Fruit fly (Drosophila melanogaster) whole organism, embryonic: Measurements from ENCODE around the gene CG31388.
A peak's percentile ranks its signal among the peaks of the same experiment; 100 is the strongest.

Experiments used
- Atf-2 ChIP-seq: fragments of 200-800 bp; sonication (Bioruptor generic); optimal IDR thresholded peaks from 2 replicates; lab custom pipeline; 2016; ENCODE audit warnings: missing biosample characterization, missing genetic modification characterization
- CG10366 ChIP-seq: fragments of 200-800 bp; sonication (Bioruptor generic); IDR thresholded peaks from 2 replicates; pipeline ENCODE4 v1.3.6; 2022; ENCODE audit warnings: missing biosample characterization, missing genetic modification characterization
- CG10543 ChIP-seq: fragments of 200-800 bp; sonication (Bioruptor generic); optimal IDR thresholded peaks from 3 replicates; lab custom pipeline; 2017; ENCODE audit warnings: missing biosample characterization, mild to moderate bottlenecking, missing genetic modification characterization, moderate library complexity
- CG10565 ChIP-seq: fragments of 200-800 bp; sonication (Bioruptor generic); optimal IDR thresholded peaks from 3 replicates; lab custom pipeline; 2016; ENCODE audit warnings: missing biosample characterization, mild to moderate bottlenecking, missing genetic modification characterization
- CG11398 ChIP-seq: fragments of 200-800 bp; sonication (Bioruptor generic); optimal IDR thresholded peaks from 2 replicates; lab custom pipeline; 2016; ENCODE audit warnings: missing biosample characterization, missing genetic modification characterization
- CG12104 ChIP-seq: fragments of 200-800 bp; sonication (Bioruptor generic); optimal IDR thresholded peaks from 3 replicates; lab custom pipeline; 2016; ENCODE audit warnings: missing biosample characterization, missing genetic modification characterization
- CG13296 ChIP-seq: fragments of 200-800 bp; sonication (Bioruptor generic); optimal IDR thresholded peaks from 3 replicates; lab custom pipeline; 2018; ENCODE audit warnings: missing biosample characterization, mild to moderate bottlenecking, missing genetic modification characterization
- CG14965 ChIP-seq: fragments of 200-800 bp; sonication (Bioruptor generic); optimal IDR thresholded peaks from 2 replicates; lab custom pipeline; 2016; ENCODE audit warnings: missing biosample characterization, missing genetic modification characterization, borderline replicate concordance
- CG1603 ChIP-seq: fragments of 200-800 bp; sonication (Bioruptor generic); optimal IDR thresholded peaks from 2 replicates; lab custom pipeline; 2019; ENCODE audit warnings: missing biosample characterization, mild to moderate bottlenecking, missing genetic modification characterization, moderate library complexity
- CG18599 ChIP-seq: fragments of 200-800 bp; sonication (Bioruptor generic); optimal IDR thresholded peaks from 3 replicates; lab custom pipeline; 2017; ENCODE audit warnings: missing biosample characterization, missing genetic modification characterization, mild to moderate bottlenecking, moderate library complexity, missing genetic modification reagents
- CG2120 ChIP-seq: fragments of 200-800 bp; sonication (Bioruptor generic); optimal IDR thresholded peaks from 3 replicates; lab custom pipeline; 2016; ENCODE audit warnings: missing biosample characterization, missing genetic modification characterization
- CG2889 ChIP-seq: fragments of 200-800 bp; sonication (Bioruptor generic); IDR thresholded peaks from 3 replicates; pipeline ENCODE4 v1.3.6; 2022; ENCODE audit warnings: missing biosample characterization, missing genetic modification characterization
- CG3065 ChIP-seq: fragments of 200-800 bp; sonication (Bioruptor generic); optimal IDR thresholded peaks from 2 replicates; lab custom pipeline; 2016; ENCODE audit warnings: missing biosample characterization, missing genetic modification characterization
- CG6854 ChIP-seq: fragments of 200-800 bp; sonication (Bioruptor generic); optimal IDR thresholded peaks from 3 replicates; lab custom pipeline; 2017; ENCODE audit warnings: missing biosample characterization, mild to moderate bottlenecking, missing genetic modification characterization
- CG7556 ChIP-seq: fragments of 200-800 bp; sonication (Bioruptor generic); optimal IDR thresholded peaks from 2 replicates; lab custom pipeline; 2017; ENCODE audit warnings: missing biosample characterization, mild to moderate bottlenecking, missing genetic modification characterization
- CG7839 ChIP-seq: fragments of 200-800 bp; sonication (Bioruptor generic); optimal IDR thresholded peaks from 3 replicates; lab custom pipeline; 2018; ENCODE audit warnings: missing biosample characterization, mild to moderate bottlenecking, missing genetic modification characterization, moderate library complexity
- CG9797 ChIP-seq: fragments of 200-800 bp; sonication (Bioruptor generic); optimal IDR thresholded peaks from 3 replicates; lab custom pipeline; 2018; ENCODE audit warnings: missing biosample characterization, mild to moderate bottlenecking, missing genetic modification characterization
- D19A ChIP-seq: fragments of 200-800 bp; optimal IDR thresholded peaks from 3 replicates; lab custom pipeline; 2019; ENCODE audit warnings: missing biosample characterization, mild to moderate bottlenecking, missing genetic modification characterization, moderate library complexity
- Dip3 ChIP-seq: fragments of 200-800 bp; sonication (Bioruptor generic); optimal IDR thresholded peaks from 3 replicates; lab custom pipeline; 2016; ENCODE audit warnings: missing biosample characterization, missing genetic modification characterization
- Doc2 ChIP-seq: fragments of 200-800 bp; sonication (Bioruptor generic); IDR thresholded peaks from 2 replicates; pipeline ENCODE4 v1.3.6; 2022; ENCODE audit warnings: missing biosample characterization, missing genetic modification characterization
- Dp ChIP-seq: fragments of 200-800 bp; sonication (Bioruptor generic); optimal IDR thresholded peaks from 2 replicates; lab custom pipeline; 2018; ENCODE audit warnings: missing biosample characterization, mild to moderate bottlenecking, missing genetic modification characterization, moderate library complexity
- E2f2 ChIP-seq: fragments of 200-800 bp; sonication (Bioruptor generic); IDR thresholded peaks from 2 replicates; pipeline ENCODE4 v1.3.6; 2022; ENCODE audit warnings: missing biosample characterization, missing genetic modification characterization
- H2.0 ChIP-seq: fragments of 200-800 bp; sonication (Bioruptor generic); IDR thresholded peaks from 2 replicates; pipeline ENCODE4 v1.3.6; 2022; ENCODE audit warnings: missing biosample characterization, missing genetic modification characterization
- Hand ChIP-seq: fragments of 200-800 bp; sonication (Bioruptor generic); optimal IDR thresholded peaks from 2 replicates; lab custom pipeline; 2017; ENCODE audit warnings: mild to moderate bottlenecking, missing biosample characterization, missing genetic modification reagents, missing genetic modification characterization
- Hey ChIP-seq: fragments of 200-800 bp; sonication (Bioruptor generic); optimal IDR thresholded peaks from 3 replicates; lab custom pipeline; 2018; ENCODE audit warnings: missing biosample characterization, mild to moderate bottlenecking, missing genetic modification characterization
- HmgZ ChIP-seq: fragments of 200-800 bp; sonication (Bioruptor generic); optimal IDR thresholded peaks from 2 replicates; lab custom pipeline; 2018; ENCODE audit warnings: missing biosample characterization, mild to moderate bottlenecking, missing genetic modification characterization
- Hmr ChIP-seq: fragments of 200-800 bp; sonication (Bioruptor generic); optimal IDR thresholded peaks from 3 replicates; lab custom pipeline; 2017; ENCODE audit warnings: mild to moderate bottlenecking, missing biosample characterization, missing genetic modification reagents, missing genetic modification characterization
- MBD-R2 ChIP-seq: fragments of 200-800 bp; sonication (Bioruptor generic); IDR thresholded peaks from 2 replicates; pipeline ENCODE4 v1.3.6; 2022; ENCODE audit warnings: missing biosample characterization, missing genetic modification characterization
- Mad ChIP-seq: fragments of 200-800 bp; sonication (Bioruptor generic); optimal IDR thresholded peaks from 2 replicates; lab custom pipeline; 2016; ENCODE audit warnings: missing biosample characterization, missing genetic modification characterization
- Sry-δ ChIP-seq: fragments of 200-800 bp; sonication (Bioruptor generic); optimal IDR thresholded peaks from 2 replicates; lab custom pipeline; 2016; ENCODE audit warnings: missing biosample characterization, missing genetic modification characterization
- Trl ChIP-seq, 3 experiments: fragments of >200 bp in 2 of 3; fragments of 200-800 bp in 1 of 3; sonication (Bioruptor generic) in 1 of 3; optimal IDR thresholded peaks; 2 replicates in 1 of 3; 3 replicates in 2 of 3; lab custom pipeline; 2016 to 2017; ENCODE audit warnings: missing biosample characterization in 1 of 3, missing genetic modification characterization in 1 of 3
- Xrp1 ChIP-seq: fragments of 200-800 bp; sonication (Bioruptor generic); IDR thresholded peaks from 2 replicates; pipeline ENCODE4 v1.3.6; 2022; ENCODE audit warnings: missing biosample characterization, missing genetic modification characterization
- YL-1 ChIP-seq: fragments of 200-800 bp; sonication (Bioruptor generic); optimal IDR thresholded peaks from 3 replicates; lab custom pipeline; 2017; ENCODE audit warnings: missing biosample characterization, mild to moderate bottlenecking, missing genetic modification characterization
- ash1 ChIP-seq: fragments of 200-800 bp; sonication (Bioruptor generic); optimal IDR thresholded peaks from 2 replicates; lab custom pipeline; 2018; ENCODE audit warnings: missing biosample characterization, mild to moderate bottlenecking, missing genetic modification characterization
- chm ChIP-seq: fragments of 200-800 bp; sonication (Bioruptor generic); IDR thresholded peaks from 2 replicates; pipeline ENCODE4 v1.3.6; 2022; ENCODE audit warnings: missing biosample characterization, missing genetic modification characterization
- dpn ChIP-seq, 2 experiments: fragments of 200-800 bp; sonication (Bioruptor generic); optimal IDR thresholded peaks; 3 replicates each; lab custom pipeline; 2016; ENCODE audit warnings: missing biosample characterization in 2 of 2, missing genetic modification characterization in 2 of 2
- eyg ChIP-seq: fragments of 200-800 bp; sonication (Bioruptor generic); optimal IDR thresholded peaks from 3 replicates; lab custom pipeline; 2016; ENCODE audit warnings: missing biosample characterization, missing genetic modification characterization
- jing ChIP-seq: fragments of 200-800 bp; sonication (Bioruptor generic); optimal IDR thresholded peaks from 2 replicates; lab custom pipeline; 2018; ENCODE audit warnings: missing biosample characterization, mild to moderate bottlenecking, missing genetic modification characterization
- odd ChIP-seq: fragments of 200-800 bp; sonication (Bioruptor generic); optimal IDR thresholded peaks from 2 replicates; lab custom pipeline; 2017; ENCODE audit warnings: missing biosample characterization, mild to moderate bottlenecking, missing genetic modification characterization
- repo ChIP-seq: fragments of 200-800 bp; sonication (Bioruptor generic); optimal IDR thresholded peaks from 2 replicates; lab custom pipeline; 2016; ENCODE audit warnings: missing biosample characterization, missing genetic modification characterization
- sisA ChIP-seq: fragments of 200-800 bp; sonication (Bioruptor generic); IDR thresholded peaks from 2 replicates; pipeline ENCODE4 v1.3.6; 2022; ENCODE audit warnings: missing biosample characterization, missing genetic modification characterization
- slbo ChIP-seq: fragments of 200-800 bp; sonication (Bioruptor generic); IDR thresholded peaks from 2 replicates; pipeline ENCODE4 v1.3.6; 2022; ENCODE audit warnings: missing biosample characterization, missing genetic modification characterization
- slp2 ChIP-seq: fragments of 200-800 bp; sonication (Bioruptor generic); optimal IDR thresholded peaks from 2 replicates; lab custom pipeline; 2016; ENCODE audit warnings: missing biosample characterization, missing genetic modification characterization
- sqz ChIP-seq: fragments of 200-800 bp; sonication (Bioruptor generic); optimal IDR thresholded peaks from 3 replicates; lab custom pipeline; 2018; ENCODE audit warnings: missing biosample characterization, mild to moderate bottlenecking, missing genetic modification characterization
- stc ChIP-seq: fragments of 200-800 bp; sonication (Bioruptor generic); IDR thresholded peaks from 2 replicates; pipeline ENCODE4 v1.3.6; 2022; ENCODE audit warnings: missing biosample characterization, missing genetic modification characterization
- sug ChIP-seq: fragments of 200-800 bp; optimal IDR thresholded peaks from 2 replicates; lab custom pipeline; 2019; ENCODE audit warnings: missing biosample characterization, mild to moderate bottlenecking, missing genetic modification characterization, moderate library complexity
- tin ChIP-seq: fragments of 200-800 bp; sonication (Bioruptor generic); optimal IDR thresholded peaks from 3 replicates; lab custom pipeline; 2016; ENCODE audit warnings: missing biosample characterization, missing genetic modification characterization
- trh ChIP-seq: fragments of 200-800 bp; sonication (Bioruptor generic); optimal IDR thresholded peaks from 2 replicates; lab custom pipeline; 2016; ENCODE audit warnings: missing biosample characterization, missing genetic modification characterization
- unc-4 ChIP-seq: fragments of 200-800 bp; sonication (Bioruptor generic); IDR thresholded peaks from 2 replicates; pipeline ENCODE4 v1.3.6; 2022; ENCODE audit warnings: missing biosample characterization, missing genetic modification characterization; ENCODE audit not compliant: partially characterized antibody

CG31388 gene

dm6 chr3R:11221437-11222230 lies 16.0 kb upstream of the CG31388 start, which contains the start of the genes CG6693 and RpL3 (continued):
- TF ChIP-seq CG1603 = peak; percentile 90
- TF ChIP-seq trh = peak; percentile 48
- peak; percentile 21 for TF ChIP-seq tin (GFP tag; lab: Kevin White, UChicago)
- peak; percentile 77 for TF ChIP-seq CG7839 (tag; lab: Kevin White, UChicago)
- TF ChIP-seq CG6854 = peak; percentile 88
- peak; percentile 27; the same call in 1 of the 2 replicates for TF ChIP-seq CG10366
- TF ChIP-seq Dp (GFP tag; lab: Kevin White, UChicago) = peak; percentile 79
- peak; percentile 89 for TF ChIP-seq odd (GFP tag; lab: Kevin White, UChicago)
- TF ChIP-seq unc-4 (GFP tag; lab: Robert Waterston, UW) = 0 out of 2 replicates have a peak, but pooled peaks have one; percentile 34
- TF ChIP-seq Dip3 (GFP tag; lab: Kevin White, UChicago) = peak; percentile 44
- peak; percentile 25 for TF ChIP-seq eyg (GFP tag; lab: Kevin White, UChicago)
- TF ChIP-seq H2.0 (GFP tag; lab: Robert Waterston, UW) = peak; percentile 47
- TF ChIP-seq slp2 (GFP tag; lab: Kevin White, UChicago) = peak; percentile 37
- no peak for TF ChIP-seq CG2889 (GFP tag; lab: Robert Waterston, UW)
- TF ChIP-seq Xrp1 = peak; percentile 44
- TF ChIP-seq Sry-δ (GFP tag; lab: Kevin White, UChicago) = peak; percentile 71
- TF ChIP-seq dpn (GFP tag; optimal IDR thresholded peaks at IDR 0.05; lab: Kevin White, UChicago) = peak; percentile 32 to 63
- no peak for TF ChIP-seq jing
- peak; percentile 77 for TF ChIP-seq Hand (GFP tag; lab: Kevin White, UChicago)
- TF ChIP-seq CG10543 (GFP tag; lab: Kevin White, UChicago) = peak; percentile 82
- TF ChIP-seq CG7556 (GFP tag; lab: Kevin White, UChicago) = peak; percentile 56
- TF ChIP-seq D19A (tag; lab: Kevin White, UChicago) = peak; percentile 68
- TF ChIP-seq stc (GFP tag; lab: Robert Waterston, UW) = peak; percentile 82
- TF ChIP-seq ash1 = peak; percentile 83
- TF ChIP-seq Hey (tag; lab: Kevin White, UChicago) = peak; percentile 66
- TF ChIP-seq chm = peak; percentile 94
- TF ChIP-seq slbo (GFP tag; lab: Robert Waterston, UW) = peak; percentile 59
- TF ChIP-seq Atf-2 (GFP tag; lab: Kevin White, UChicago) = peak; percentile 25
- TF ChIP-seq sqz = peak; percentile 87
- TF ChIP-seq HmgZ (tag; lab: Kevin White, UChicago) = peak; percentile 81
- TF ChIP-seq MBD-R2 (GFP tag; lab: Robert Waterston, UW) = peak; percentile 53
- TF ChIP-seq YL-1 (GFP tag; lab: Kevin White, UChicago) = peak; percentile 98
- peak; percentile 55 for TF ChIP-seq CG2120
- TF ChIP-seq CG9797 (GFP tag; lab: Kevin White, UChicago) = peak; percentile 100
- peak; percentile 28 for TF ChIP-seq CG14965 (GFP tag; lab: Kevin White, UChicago)
- TF ChIP-seq CG12104 (GFP tag; lab: Kevin White, UChicago) = peak; percentile 74
- TF ChIP-seq sug (tag; lab: Kevin White, UChicago) = peak; percentile 70
- TF ChIP-seq CG11398 = peak; percentile 55
- no peak for TF ChIP-seq CG10565 (GFP tag; lab: Kevin White, UChicago)
- TF ChIP-seq Trl (optimal IDR thresholded peaks at IDR 0.05; lab: Kevin White, UChicago) = peak in 1 of 2 experiments; percentile 12
- peak; percentile 84 for TF ChIP-seq Trl (GFP tag; optimal IDR thresholded peaks at IDR 0.05; lab: Kevin White, UChicago)
- TF ChIP-seq Hmr (GFP tag; lab: Kevin White, UChicago) = peak; percentile 94
- TF ChIP-seq CG13296 (GFP tag; lab: Kevin White, UChicago) = peak; percentile 91
- TF ChIP-seq repo = peak; percentile 39
- peak; percentile 72 for TF ChIP-seq CG18599 (GFP tag; lab: Kevin White, UChicago)
- no peak for TF ChIP-seq sisA (GFP tag; lab: Robert Waterston, UW)
- TF ChIP-seq CG3065 (GFP tag; lab: Kevin White, UChicago) = peak; percentile 18
- peak; percentile 50 for TF ChIP-seq Mad
- TF ChIP-seq E2f2 = peak; percentile 82
- TF ChIP-seq Doc2 (GFP tag; lab: Robert Waterston, UW) = no peak
